Fruit fly (Drosophila melanogaster) ovary, adult (tissue): ENCODE measurements around the gene CG3961.
A peak's percentile ranks its signal among the peaks of the same experiment; 100 is the strongest.

Experiments used
- CG17801 ChIP-seq: fragments of 200-800 bp; optimal IDR thresholded peaks from 2 replicates; lab custom pipeline; 2019; ENCODE audit warnings: missing biosample characterization, mild to moderate bottlenecking, missing genetic modification characterization, moderate library complexity; ENCODE audit not compliant: partially characterized antibody

The CG3961 gene

DNA sequence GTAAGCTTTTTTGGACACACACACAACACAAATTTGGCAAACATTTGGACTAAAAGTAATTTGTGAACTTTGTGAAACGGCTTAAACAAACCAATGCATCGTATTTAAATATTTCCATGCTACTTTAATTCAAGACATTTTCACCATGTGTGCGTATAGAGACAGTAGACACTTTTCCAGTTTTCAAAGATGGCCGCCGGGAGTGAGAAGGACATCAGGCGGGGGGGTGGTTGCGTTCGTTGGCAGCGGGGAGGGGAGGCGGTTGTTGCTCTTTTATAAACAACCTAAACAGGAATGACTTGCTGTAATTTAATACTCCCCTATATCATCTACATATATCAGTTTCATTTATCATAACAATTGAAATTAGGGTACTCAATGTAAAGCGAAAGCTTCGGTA, 36.8 kb downstream of the CG3961 start:
- no peak for TF ChIP-seq CG17801

DNA sequence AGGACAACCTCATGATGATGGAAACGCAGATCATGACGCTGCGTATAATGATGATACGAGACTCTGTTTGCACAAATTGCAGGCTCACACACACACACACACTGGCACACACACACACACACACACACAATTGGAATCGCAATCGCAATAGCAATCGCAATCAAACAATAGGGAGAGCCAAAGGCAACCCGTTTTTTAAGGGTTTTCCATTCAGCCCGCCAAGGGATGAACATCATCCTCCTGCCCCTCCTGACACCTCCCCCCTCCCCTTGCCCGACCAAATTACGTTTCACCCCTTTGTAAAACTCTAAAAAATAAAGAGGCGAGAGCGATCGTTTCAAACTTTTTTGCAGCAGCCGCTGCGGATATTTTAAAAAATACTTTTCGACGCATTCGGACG, 38.1 kb downstream of the CG3961 start:
- TF ChIP-seq CG17801: no peak

DNA sequence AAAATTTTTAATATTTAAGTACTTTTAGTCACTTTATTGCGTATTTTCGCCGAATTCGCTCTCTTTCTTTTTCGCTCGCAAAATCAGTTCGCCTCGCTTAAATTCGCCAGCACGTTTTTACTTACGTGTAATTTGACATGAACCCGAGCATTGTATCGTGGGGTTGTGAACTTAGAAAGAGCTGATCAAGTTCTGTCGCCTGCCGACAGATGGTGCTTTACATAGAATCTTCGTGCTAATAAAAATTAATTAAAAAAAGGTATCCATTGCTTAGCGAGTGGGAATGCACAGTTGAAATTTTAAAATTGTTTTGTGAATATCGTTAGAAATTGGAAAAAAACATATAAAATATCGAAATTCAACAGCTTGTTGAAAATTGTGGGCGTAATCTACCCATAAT, 41.8 kb downstream of the CG3961 start:
- TF ChIP-seq CG17801: peak; percentile 36

DNA sequence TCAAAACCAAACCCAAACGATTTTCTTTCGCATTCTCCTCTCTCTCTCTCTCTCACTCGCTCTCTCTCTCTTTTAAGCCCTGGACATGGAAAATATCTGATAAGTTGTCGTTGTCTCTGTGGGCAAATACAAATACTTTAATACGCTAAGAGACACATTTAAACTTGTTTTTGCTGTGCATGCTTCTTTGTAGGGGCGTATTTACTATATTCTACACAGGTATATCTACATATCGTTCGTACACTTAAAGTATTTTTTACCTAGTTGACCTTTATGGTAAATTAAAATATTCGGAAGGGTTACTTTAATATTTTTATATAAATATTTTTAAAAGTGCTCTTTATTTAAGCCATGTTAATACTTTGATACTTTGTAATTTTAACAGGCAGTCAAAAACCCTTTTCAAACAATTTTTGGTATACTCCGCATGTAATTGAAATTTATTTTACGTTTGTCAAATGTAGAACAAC, 44.0 kb downstream of the CG3961 start:
- no peak for TF ChIP-seq CG17801

DNA sequence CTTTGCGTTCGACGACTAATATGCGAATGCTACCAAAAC, 44.2 kb downstream of the CG3961 start, which contains the start of gene Indy:
Indy (minus strand) TSS at position 35 of the 39 bp plus-strand sequence.
- no peak for TF ChIP-seq CG17801

DNA sequence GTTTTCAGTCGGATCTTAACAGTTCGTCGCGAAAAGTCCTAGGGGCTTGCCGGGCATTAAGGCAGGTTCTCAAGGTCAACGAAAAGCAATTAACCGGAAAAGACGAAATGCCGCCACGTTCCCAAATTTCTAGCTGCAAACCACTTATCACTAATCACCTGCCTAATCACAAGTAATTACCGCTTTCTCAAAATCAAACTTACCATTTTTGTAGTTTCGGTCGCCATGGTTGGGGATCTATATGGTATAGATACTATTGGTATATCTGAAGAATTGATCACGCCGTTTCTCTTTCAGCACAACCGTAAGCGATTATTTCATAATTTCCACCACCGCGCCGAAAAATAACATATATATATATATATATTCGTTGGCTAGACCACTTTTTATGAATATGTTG, 44.5 kb downstream of the CG3961 start:
- no peak for TF ChIP-seq CG17801

DNA sequence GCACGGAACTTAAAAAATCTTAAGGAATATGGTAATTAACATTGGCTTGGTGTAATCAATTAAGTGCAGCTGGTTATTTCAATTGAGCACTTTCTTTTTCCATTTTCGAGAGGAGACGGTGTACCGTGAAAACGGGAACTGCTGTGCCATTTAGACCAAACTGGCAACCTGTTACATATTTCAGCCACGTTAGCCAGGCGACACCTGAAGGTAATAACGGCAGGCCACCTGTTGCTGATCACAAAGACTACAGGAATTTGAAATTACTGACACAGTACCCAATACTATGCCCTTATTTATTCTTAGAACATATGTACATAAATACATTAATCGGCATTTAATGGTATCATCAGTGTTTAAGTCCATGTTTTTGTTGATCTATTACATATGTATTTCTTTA, 48.0 kb downstream of the CG3961 start:
- no peak for TF ChIP-seq CG17801

DNA sequence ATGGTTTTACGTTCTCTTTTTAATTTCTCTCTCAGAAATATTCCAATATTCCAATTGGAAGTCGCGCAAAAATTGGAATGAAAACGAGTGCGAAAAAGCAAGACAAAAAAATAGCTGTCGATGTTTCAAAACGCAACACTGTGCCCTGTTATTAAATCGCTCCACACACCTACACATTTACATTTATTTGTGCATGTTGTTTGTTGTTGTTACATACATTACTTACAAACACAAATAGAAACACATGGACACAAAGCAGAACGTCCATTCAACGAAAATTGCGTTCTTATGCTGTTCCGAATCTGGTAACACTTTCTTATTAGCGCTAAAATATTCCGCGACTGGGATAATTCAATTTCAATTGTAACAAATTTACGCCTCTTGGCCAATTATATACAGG, 49.0 kb downstream of the CG3961 start:
- peak; percentile 18 for TF ChIP-seq CG17801

DNA sequence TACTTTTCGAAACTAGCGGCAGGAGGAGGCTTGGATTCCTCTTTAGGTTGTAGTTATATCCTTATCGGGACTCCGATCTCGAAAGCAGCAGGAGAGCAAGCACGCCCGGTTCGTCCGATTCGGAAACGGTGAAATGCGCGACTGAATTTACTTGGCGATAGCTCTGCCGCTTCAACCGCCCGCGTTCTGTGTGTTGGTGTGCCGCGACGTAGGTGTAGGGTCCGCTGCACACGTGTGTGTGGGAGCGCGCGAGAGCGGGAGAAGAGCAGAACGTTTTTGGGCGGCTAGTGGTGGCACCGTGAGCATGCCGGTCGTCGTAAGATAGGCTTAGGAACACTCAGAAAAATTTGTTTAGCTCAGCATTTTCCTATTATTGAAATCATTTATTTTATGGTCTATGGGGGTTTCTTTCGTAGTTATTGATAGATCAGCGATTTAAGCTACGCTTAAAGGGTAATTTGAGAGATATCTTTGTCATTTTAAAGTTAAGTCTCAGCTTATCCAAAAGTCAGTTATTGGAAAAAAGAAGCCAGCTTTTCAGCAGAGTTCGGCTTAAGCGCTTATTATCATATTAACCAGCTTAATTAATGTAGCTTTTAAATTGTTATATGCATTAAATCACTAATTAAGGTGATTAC, 49.8 kb downstream of the CG3961 start:
- peak; percentile 66 for TF ChIP-seq CG17801

DNA sequence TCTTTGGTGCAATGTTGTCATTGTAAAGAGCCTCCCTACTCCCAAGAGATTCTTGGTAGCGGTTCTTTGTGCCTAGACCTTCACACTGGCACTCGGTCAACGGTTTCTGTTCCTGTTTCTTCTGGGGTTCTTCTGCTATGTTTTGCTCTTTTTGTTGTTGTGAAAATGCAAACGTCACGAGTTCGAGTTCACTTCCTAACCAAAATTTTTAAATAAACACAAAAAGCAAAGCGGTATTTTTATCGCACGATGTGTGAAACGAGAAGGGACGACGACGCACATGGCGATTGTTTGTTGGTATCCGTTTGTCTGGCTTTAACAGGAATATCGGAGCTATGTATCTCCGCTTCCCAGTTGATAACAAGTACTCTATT, 50.3 kb downstream of the CG3961 start:
- TF ChIP-seq CG17801: no peak

DNA sequence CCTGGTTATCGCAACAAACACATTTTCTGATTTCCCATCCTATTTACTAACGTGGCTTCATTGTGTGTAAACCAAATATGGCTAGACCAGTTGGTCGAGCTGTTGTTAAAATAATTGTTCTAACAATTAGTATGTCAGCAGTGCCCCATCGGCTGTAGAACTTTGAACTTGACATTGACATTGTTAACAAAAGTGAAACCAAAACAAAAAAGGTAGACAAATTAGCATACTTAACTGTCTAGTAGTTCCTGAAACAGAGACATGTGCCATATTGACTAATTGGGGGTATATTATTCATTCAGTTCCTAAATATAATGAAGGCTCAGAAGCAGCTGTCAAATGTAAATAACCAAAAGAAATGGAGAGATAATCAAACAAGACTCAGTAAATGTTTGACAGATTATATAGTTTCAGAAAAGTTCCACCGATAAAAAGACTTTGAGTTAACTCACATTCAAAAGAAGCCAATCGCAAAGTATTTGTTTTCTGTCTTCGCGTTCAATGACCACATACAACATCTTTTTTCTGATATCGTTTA, 52.5 kb downstream of the CG3961 start:
- no peak for TF ChIP-seq CG17801

DNA sequence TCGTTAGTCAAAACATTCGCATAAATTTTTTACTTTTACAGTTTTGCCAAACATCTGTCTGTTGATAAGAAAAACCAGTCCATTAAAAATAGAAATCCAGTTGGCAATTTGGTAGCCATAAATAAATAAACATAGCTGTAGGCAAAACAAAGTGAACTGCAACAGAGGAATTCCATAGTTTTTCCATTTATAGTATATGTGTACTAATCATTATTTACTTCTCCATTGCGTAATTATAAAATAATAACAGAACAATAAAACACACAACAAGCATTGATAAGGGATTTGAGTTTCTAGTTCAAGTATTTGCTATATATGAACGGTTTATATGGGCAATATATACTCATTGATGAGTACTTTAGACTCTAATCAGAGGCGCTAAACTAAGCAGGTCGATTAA, 53.6 kb downstream of the CG3961 start:
- no peak for TF ChIP-seq CG17801

DNA sequence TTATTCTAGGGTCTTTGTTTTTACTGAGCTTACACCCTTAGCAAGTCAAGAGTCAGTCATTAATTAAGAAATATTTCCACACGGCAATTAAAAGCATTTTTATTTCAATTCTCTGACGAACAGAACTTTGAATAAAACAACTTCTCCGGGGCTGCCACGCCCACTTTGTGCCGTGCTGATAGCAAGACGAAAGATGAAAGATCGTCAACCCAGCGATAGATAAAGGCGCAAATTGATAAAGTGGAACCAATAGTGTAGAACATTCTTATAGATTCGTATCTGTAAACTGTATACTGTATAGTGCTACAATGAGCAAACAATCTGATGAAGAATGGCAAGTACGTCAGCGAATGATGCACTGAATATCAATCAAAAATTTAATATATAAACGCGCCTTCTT, 55.4 kb downstream of the CG3961 start:
- TF ChIP-seq CG17801: no peak

DNA sequence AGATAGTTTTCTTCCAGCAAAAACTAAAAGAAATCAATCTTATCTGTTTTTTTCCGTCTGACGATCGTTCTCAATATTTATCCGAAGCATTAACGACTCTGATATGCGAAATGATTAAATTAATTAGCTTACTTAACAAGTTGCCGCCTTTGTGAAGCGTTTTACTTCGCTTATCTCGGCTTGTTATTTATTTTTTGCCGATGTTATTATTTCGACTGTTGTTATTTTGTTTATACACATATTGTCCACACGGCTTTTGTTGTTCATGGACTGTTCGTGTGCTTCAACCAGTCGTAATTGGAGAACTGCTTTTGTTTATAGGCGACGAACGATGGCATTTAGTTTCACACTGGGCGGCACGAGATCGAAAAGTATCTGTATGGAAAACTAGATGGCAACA, 57.0 kb downstream of the CG3961 start:
- peak; percentile 9 for TF ChIP-seq CG17801

DNA sequence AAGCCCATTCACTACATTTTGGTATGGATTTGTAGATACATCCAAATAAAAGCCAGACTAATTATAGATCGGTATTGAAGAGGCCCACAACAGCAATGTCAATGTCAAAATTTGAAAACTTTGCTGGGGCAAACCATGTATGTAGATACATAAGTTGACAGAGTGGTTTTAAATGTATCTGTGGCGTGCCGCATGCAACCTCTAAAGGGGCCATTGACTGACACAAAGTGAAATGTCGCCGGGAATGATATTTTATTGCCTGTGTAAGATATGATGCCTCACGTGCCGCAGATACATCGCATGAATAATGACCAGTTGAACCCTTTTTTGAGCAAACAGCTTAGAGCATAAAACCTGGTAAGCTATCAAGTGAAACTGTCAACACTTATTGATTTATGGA, 57.6 kb downstream of the CG3961 start:
- no peak for TF ChIP-seq CG17801

DNA sequence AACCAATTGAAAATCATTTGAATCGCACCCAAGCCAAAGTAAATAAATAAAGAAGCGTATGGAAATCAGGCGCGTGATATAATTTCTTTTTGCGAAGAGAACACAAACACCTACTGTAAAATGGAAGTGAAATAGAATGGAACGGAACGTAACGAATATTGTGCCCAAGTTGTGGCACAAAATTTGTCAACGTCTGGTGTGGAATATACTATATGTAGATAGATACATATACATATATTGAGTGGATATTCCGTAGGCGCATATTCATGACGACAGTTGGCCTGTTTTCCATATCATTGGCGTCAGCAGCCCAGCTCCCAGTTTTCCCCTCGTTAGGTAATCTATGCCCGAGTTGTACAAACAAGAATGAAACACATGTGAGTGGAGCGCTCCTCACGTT, 58.1 kb downstream of the CG3961 start:
- no peak for TF ChIP-seq CG17801

DNA sequence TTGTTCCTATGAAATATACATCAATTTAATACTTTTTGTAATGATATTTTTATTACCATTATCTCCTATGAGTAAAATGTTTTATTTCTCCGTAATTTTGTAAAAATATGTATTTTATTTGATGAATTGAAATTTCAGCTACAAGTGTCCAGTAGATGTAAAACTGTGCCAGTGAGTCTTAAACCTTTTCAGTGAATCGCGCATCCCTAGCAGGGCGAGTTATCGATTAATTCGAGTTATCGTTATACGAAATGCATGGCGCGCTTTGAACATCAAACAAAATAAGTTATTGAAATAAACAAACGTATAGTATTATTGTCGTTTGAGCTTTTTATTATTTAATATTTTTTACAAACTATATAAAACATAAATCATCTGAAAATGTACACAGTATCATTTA, 62.0 kb downstream of the CG3961 start:
- no peak for TF ChIP-seq CG17801
